Worm (Caenorhabditis elegans) whole organism, L4 larva: ENCODE data around the gene arrd-24.

ENCODE experiments used
- F44E2.7 ChIP-seq: fragments of 200-800 bp; sonication (Bioruptor generic); IDR thresholded peaks from 2 replicates; pipeline ENCODE4 v2.1.2; 2022; ENCODE audit warnings: missing genetic modification characterization, missing compliant biosample characterization
- R02D3.7 ChIP-seq: fragments of 150-350 bp; sonication (generic microtip); optimal IDR thresholded peaks from 3 replicates; lab custom pipeline; 2014; ENCODE audit warnings: missing biosample characterization, missing genetic modification characterization
- Y48G9A.11 ChIP-seq: fragments of 200-800 bp; sonication (Bioruptor generic); IDR thresholded peaks from 2 replicates; pipeline ENCODE4 v1.3.6; 2022; ENCODE audit warnings: missing genetic modification reagents, missing genetic modification characterization, missing compliant biosample characterization
- Y75B8A.6 ChIP-seq: fragments of 200-800 bp; sonication (Bioruptor generic); IDR thresholded peaks from 2 replicates; pipeline ENCODE4 v1.3.6; 2022; ENCODE audit warnings: missing genetic modification reagents, missing genetic modification characterization, missing compliant biosample characterization
- aha-1 ChIP-seq: fragments of 150-350 bp; peaks from one replicate; lab custom pipeline; 2014; ENCODE audit warnings: missing biosample characterization, missing genetic modification characterization
- arid-1 ChIP-seq: fragments of 200-800 bp; sonication (Bioruptor generic); conservative IDR thresholded peaks from 2 replicates; pipeline ENCODE4 v1.3.6; 2022; ENCODE audit warnings: missing genetic modification reagents, missing genetic modification characterization, missing compliant biosample characterization
- attf-4 ChIP-seq: sonication (generic microtip); optimal IDR thresholded peaks from 3 replicates; lab custom pipeline; 2017; ENCODE audit warnings: missing biosample characterization, missing genetic modification characterization
- ceh-28 ChIP-seq: fragments of 150-350 bp; optimal IDR thresholded peaks from 2 replicates; lab custom pipeline; 2014; ENCODE audit warnings: missing biosample characterization, missing genetic modification reagents, missing genetic modification characterization
- ceh-62 ChIP-seq: sonication (generic microtip); optimal IDR thresholded peaks from 2 replicates; lab custom pipeline; 2017; ENCODE audit warnings: missing biosample characterization, missing genetic modification characterization
- ces-1 ChIP-seq: fragments of 150-350 bp; sonication (generic microtip); optimal IDR thresholded peaks from 4 replicates; lab custom pipeline; 2014; ENCODE audit warnings: missing biosample characterization, missing genetic modification reagents, missing genetic modification characterization
- daf-16 ChIP-seq, 3 experiments: sonication (generic microtip); optimal IDR thresholded peaks; 2 replicates each; lab custom pipeline; 2016 to 2017; ENCODE audit warnings: missing genetic modification characterization in 3 of 3, missing genetic modification reagents in 3 of 3, mild to moderate bottlenecking in 2 of 3, missing compliant biosample characterization in 2 of 3, missing biosample characterization in 1 of 3, moderate library complexity in 1 of 3
- daf-8 ChIP-seq: fragments of 200-800 bp; sonication (Bioruptor generic); IDR thresholded peaks from 2 replicates; pipeline ENCODE4 v1.3.6; 2022; ENCODE audit warnings: missing genetic modification characterization, missing compliant biosample characterization
- dmd-6 ChIP-seq: fragments of 200-800 bp; sonication (Bioruptor generic); IDR thresholded peaks from 2 replicates; pipeline ENCODE4 v1.3.6; 2022; ENCODE audit warnings: missing genetic modification reagents, missing genetic modification characterization, missing compliant biosample characterization
- duxl-1 ChIP-seq: sonication (generic microtip); optimal IDR thresholded peaks from 2 replicates; lab custom pipeline; 2016; ENCODE audit warnings: mild to moderate bottlenecking, missing genetic modification characterization, moderate library complexity, missing compliant biosample characterization; ENCODE audit not compliant: poor library complexity
- egl-43 ChIP-seq: fragments of 200-800 bp; sonication (Bioruptor generic); IDR thresholded peaks from 2 replicates; pipeline ENCODE4 v1.3.6; 2022; ENCODE audit warnings: missing genetic modification reagents, missing genetic modification characterization, missing compliant biosample characterization
- fos-1 ChIP-seq: fragments of 150-350 bp; optimal IDR thresholded peaks from 2 replicates; lab custom pipeline; 2014; ENCODE audit warnings: missing biosample characterization, missing genetic modification characterization
- hlh-30 ChIP-seq: sonication (generic microtip); optimal IDR thresholded peaks from 2 replicates; lab custom pipeline; 2017; ENCODE audit warnings: antibody characterized with exemption, mild to moderate bottlenecking, missing genetic modification characterization, missing compliant biosample characterization; ENCODE audit not compliant: insufficient read depth
- hmg-1.1 ChIP-seq: fragments of 200-800 bp; sonication (Bioruptor generic); IDR thresholded peaks from 2 replicates; pipeline ENCODE4 v1.3.6; 2022; ENCODE audit warnings: missing genetic modification reagents, missing genetic modification characterization, missing compliant biosample characterization
- jun-1 ChIP-seq: fragments of 150-350 bp; optimal IDR thresholded peaks from 2 replicates; lab custom pipeline; 2014; ENCODE audit warnings: missing biosample characterization, missing genetic modification reagents, missing genetic modification characterization
- lin-1 ChIP-seq: fragments of 200-800 bp; sonication (Bioruptor generic); IDR thresholded peaks from 2 replicates; pipeline ENCODE4 v1.3.6; 2022; ENCODE audit warnings: missing genetic modification reagents, missing genetic modification characterization, missing compliant biosample characterization
- lin-15B ChIP-seq: fragments of 150-350 bp; sonication (generic microtip); optimal IDR thresholded peaks from 3 replicates; lab custom pipeline; 2014; ENCODE audit warnings: missing biosample characterization, missing genetic modification characterization
- lin-29 ChIP-seq: fragments of 200-800 bp; sonication (Bioruptor generic); IDR thresholded peaks from 2 replicates; pipeline ENCODE4 v1.3.6; 2022; ENCODE audit warnings: missing genetic modification reagents, missing genetic modification characterization, missing compliant biosample characterization
- lin-38 ChIP-seq: fragments of 200-800 bp; sonication (Bioruptor generic); IDR thresholded peaks from 2 replicates; pipeline ENCODE4 v1.3.6; 2022; ENCODE audit warnings: missing genetic modification reagents, missing genetic modification characterization, missing compliant biosample characterization
- lir-3 ChIP-seq: sonication (generic microtip); optimal IDR thresholded peaks from 2 replicates; lab custom pipeline; 2016; ENCODE audit warnings: mild to moderate bottlenecking, missing genetic modification characterization, missing compliant biosample characterization
- madf-5 ChIP-seq, 2 experiments: fragments of 200-800 bp; sonication (Bioruptor generic); IDR thresholded peaks; 2 replicates each; pipeline ENCODE4 v1.3.6; 2022; ENCODE audit warnings: missing compliant biosample characterization in 2 of 2, missing genetic modification characterization in 2 of 2
- madf-9 ChIP-seq: fragments of 200-800 bp; sonication (Bioruptor generic); conservative IDR thresholded peaks from 2 replicates; pipeline ENCODE4 v1.3.6; 2022; ENCODE audit warnings: missing genetic modification reagents, missing genetic modification characterization, missing compliant biosample characterization
- mdl-1 ChIP-seq, 2 experiments: fragments of 150-350 bp in 1 of 2; sonication (generic microtip) in 1 of 2; optimal IDR thresholded peaks; 2 replicates each; lab custom pipeline; 2014 to 2017; ENCODE audit warnings: missing biosample characterization in 2 of 2, missing genetic modification characterization in 2 of 2
- mdt-29 ChIP-seq: fragments of 200-800 bp; sonication (Bioruptor generic); IDR thresholded peaks from 2 replicates; pipeline ENCODE4 v1.3.6; 2022; ENCODE audit warnings: missing genetic modification reagents, missing genetic modification characterization, missing compliant biosample characterization
- mep-1 ChIP-seq: fragments of 150-350 bp; sonication (generic microtip); optimal IDR thresholded peaks from 3 replicates; lab custom pipeline; 2014; ENCODE audit warnings: missing biosample characterization, missing genetic modification characterization
- mes-2 ChIP-seq: sonication (generic microtip); optimal IDR thresholded peaks from 2 replicates; lab custom pipeline; 2016; ENCODE audit warnings: missing genotype, mild to moderate bottlenecking, missing genetic modification characterization, missing compliant biosample characterization; ENCODE audit not compliant: poor library complexity, severe bottlenecking
- mxl-3 ChIP-seq: fragments of 200-800 bp; sonication (Bioruptor generic); optimal IDR thresholded peaks from 2 replicates; lab custom pipeline; 2018; ENCODE audit warnings: mild to moderate bottlenecking, missing genetic modification characterization, missing compliant biosample characterization
- nhr-10 ChIP-seq: fragments of 150-350 bp; optimal IDR thresholded peaks from 2 replicates; lab custom pipeline; 2014; ENCODE audit warnings: missing biosample characterization, missing genetic modification characterization
- nhr-102 ChIP-seq: sonication (generic microtip); optimal IDR thresholded peaks from 2 replicates; lab custom pipeline; 2016; ENCODE audit warnings: mild to moderate bottlenecking, missing genetic modification characterization, moderate library complexity, missing compliant biosample characterization
- nhr-11 ChIP-seq: fragments of 150-350 bp; optimal IDR thresholded peaks from 2 replicates; lab custom pipeline; 2014; ENCODE audit warnings: missing biosample characterization, missing genetic modification characterization
- nhr-237 ChIP-seq: sonication (generic microtip); optimal IDR thresholded peaks from 2 replicates; lab custom pipeline; 2017; ENCODE audit warnings: missing biosample characterization, missing genetic modification characterization
- nhr-25 ChIP-seq: sonication (generic microtip); optimal IDR thresholded peaks from 2 replicates; lab custom pipeline; 2017; ENCODE audit warnings: missing genetic modification characterization, mild to moderate bottlenecking, missing compliant biosample characterization, antibody characterized with exemption, moderate library complexity, borderline replicate concordance; ENCODE audit not compliant: insufficient read depth
- nhr-28 ChIP-seq: fragments of 150-350 bp; optimal IDR thresholded peaks from 2 replicates; lab custom pipeline; 2014; ENCODE audit warnings: missing biosample characterization, missing genetic modification characterization
- nhr-41 ChIP-seq: fragments of 200-800 bp; sonication (Bioruptor generic); IDR thresholded peaks from 2 replicates; pipeline ENCODE4 v1.3.6; 2022; ENCODE audit warnings: missing genetic modification reagents, missing genetic modification characterization, missing compliant biosample characterization
- nhr-6 ChIP-seq: fragments of 150-350 bp; optimal IDR thresholded peaks from 2 replicates; lab custom pipeline; 2014; ENCODE audit warnings: missing biosample characterization, missing genetic modification characterization
- saeg-2 ChIP-seq: fragments of 200-800 bp; sonication (Bioruptor generic); IDR thresholded peaks from 2 replicates; pipeline ENCODE4 v1.3.6; 2022; ENCODE audit warnings: missing genetic modification reagents, missing genetic modification characterization, missing compliant biosample characterization
- snpc-1.2 ChIP-seq: fragments of 200-800 bp; sonication (Bioruptor generic); IDR thresholded peaks from 2 replicates; pipeline ENCODE4 v1.3.6; 2022; ENCODE audit warnings: missing genetic modification reagents, missing genetic modification characterization, missing compliant biosample characterization
- spr-3 ChIP-seq: fragments of 200-800 bp; sonication (Bioruptor generic); optimal IDR thresholded peaks from 2 replicates; lab custom pipeline; 2018; ENCODE audit warnings: mild to moderate bottlenecking, missing genetic modification characterization, missing compliant biosample characterization
- tag-97 ChIP-seq: fragments of 200-800 bp; sonication (Bioruptor generic); IDR thresholded peaks from 2 replicates; pipeline ENCODE4 v1.3.6; 2022; ENCODE audit warnings: missing genetic modification characterization, missing compliant biosample characterization
- tra-1 ChIP-seq: fragments of 200-800 bp; sonication (Bioruptor generic); IDR thresholded peaks from 2 replicates; pipeline ENCODE4 v1.3.6; 2022; ENCODE audit warnings: missing genetic modification reagents, missing genetic modification characterization, missing compliant biosample characterization
- unc-130 ChIP-seq: sonication (generic microtip); optimal IDR thresholded peaks from 2 replicates; lab custom pipeline; 2016; ENCODE audit warnings: missing genetic modification reagents, missing genetic modification characterization, missing compliant biosample characterization
- unc-62 ChIP-seq, 3 experiments: fragments of 150-350 bp in 1 of 3; sonication (generic microtip); optimal IDR thresholded peaks in 2 of 3; peaks in 1 of 3; 1 replicate in 1 of 3; 2 replicates in 2 of 3; lab custom pipeline; 2014 to 2017; ENCODE audit warnings: missing biosample characterization in 3 of 3, missing genetic modification characterization in 3 of 3, missing genetic modification reagents in 3 of 3, missing genotype in 1 of 3
- zag-1 ChIP-seq: fragments of 150-350 bp; optimal IDR thresholded peaks from 2 replicates; lab custom pipeline; 2014; ENCODE audit warnings: missing biosample characterization, missing genetic modification characterization
- zfp-3 ChIP-seq: fragments of 200-800 bp; sonication (Bioruptor generic); conservative IDR thresholded peaks from 2 replicates; pipeline ENCODE4 v1.3.6; 2022; ENCODE audit warnings: missing genetic modification reagents, missing genetic modification characterization, missing compliant biosample characterization
- zip-11 ChIP-seq: fragments of 200-800 bp; sonication (Bioruptor generic); IDR thresholded peaks from 2 replicates; pipeline ENCODE4 v1.3.6; 2022; ENCODE audit warnings: missing genetic modification characterization, missing compliant biosample characterization
- ztf-7 ChIP-seq: fragments of 150-350 bp; optimal IDR thresholded peaks from 2 replicates; lab custom pipeline; 2014; ENCODE audit warnings: missing biosample characterization, missing genetic modification characterization

Gene arrd-24

ce11 chrX:13974448-13975071 is 5.8 kb downstream of the arrd-24 start (continued):
- TF ChIP-seq F44E2.7 = no peak
- TF ChIP-seq madf-9 (GFP tag; lab: Robert Waterston, UW) = no peak
- TF ChIP-seq zag-1 (tag; lab: Kevin White, UChicago) = no peak
- no peak for TF ChIP-seq tag-97 (GFP tag; lab: Robert Waterston, UW)
- no peak for TF ChIP-seq R02D3.7 (tag; lab: Kevin White, UChicago)
- no peak for TF ChIP-seq zip-11 (GFP tag; lab: Robert Waterston, UW)
- TF ChIP-seq duxl-1 (tag; lab: Kevin White, UChicago) = no peak
- TF ChIP-seq aha-1 (tag; lab: Kevin White, UChicago) = no peak
- no peak for TF ChIP-seq fos-1
- no peak for TF ChIP-seq snpc-1.2 (GFP tag; lab: Robert Waterston, UW)
- no peak for TF ChIP-seq ces-1 (GFP tag; lab: Kevin White, UChicago)
- TF ChIP-seq lin-15B (tag; lab: Kevin White, UChicago) = no peak
- TF ChIP-seq ceh-28 = no peak
- no peak for TF ChIP-seq unc-130 (GFP tag; lab: Kevin White, UChicago)
- TF ChIP-seq lin-1 (GFP tag; lab: Robert Waterston, UW) = no peak
- no peak for TF ChIP-seq daf-8
- peak in 1 of 2 experiments; percentile 95 for TF ChIP-seq unc-62 (GFP tag; optimal IDR thresholded peaks at IDR 0.05 in 1 of 2; lab: Kevin White, UChicago)
- TF ChIP-seq unc-62 (tag; optimal IDR thresholded peaks at IDR 0.05; lab: Kevin White, UChicago) = no peak
- no peak for TF ChIP-seq lin-29 (GFP tag; lab: Robert Waterston, UW)
- peak; percentile 58 for TF ChIP-seq dmd-6
- TF ChIP-seq nhr-28 (tag; lab: Kevin White, UChicago) = peak; percentile 99
- TF ChIP-seq jun-1 = no peak
- TF ChIP-seq ceh-62 = no peak
- no peak for TF ChIP-seq daf-16 (GFP tag; optimal IDR thresholded peaks at IDR 0.05; lab: Kevin White, UChicago)
- peak; percentile 45 for TF ChIP-seq daf-16 (tag; optimal IDR thresholded peaks at IDR 0.05; lab: Kevin White, UChicago)
- no peak for TF ChIP-seq arid-1 (GFP tag; lab: Robert Waterston, UW)
- TF ChIP-seq saeg-2 (GFP tag; lab: Robert Waterston, UW) = 0 out of 2 replicates have a peak, but pooled peaks have one; percentile 41
- TF ChIP-seq mes-2 (tag; lab: Kevin White, UChicago) = no peak
- TF ChIP-seq tra-1 (GFP tag; lab: Robert Waterston, UW) = peak; percentile 33; the same call in 1 of the 2 replicates
- TF ChIP-seq nhr-237 (tag; lab: Kevin White, UChicago) = no peak
- peak; percentile 19 for TF ChIP-seq nhr-25 (tag; lab: Kevin White, UChicago)
- TF ChIP-seq lin-38 = no peak
- peak; percentile 37 for TF ChIP-seq hlh-30 (tag; lab: Kevin White, UChicago)
- no peak for TF ChIP-seq nhr-41 (GFP tag; lab: Robert Waterston, UW)
- TF ChIP-seq zfp-3 = no peak
- TF ChIP-seq egl-43 (GFP tag; lab: Robert Waterston, UW) = no peak
- TF ChIP-seq mxl-3 = peak; percentile 32
- TF ChIP-seq Y75B8A.6 (GFP tag; lab: Robert Waterston, UW) = no peak
- TF ChIP-seq mep-1 = peak; percentile 19
- no peak for TF ChIP-seq attf-4 (tag; lab: Kevin White, UChicago)
- no peak for TF ChIP-seq mdl-1 (tag; optimal IDR thresholded peaks at IDR 0.05; lab: Kevin White, UChicago)
- TF ChIP-seq nhr-6 (tag; lab: Kevin White, UChicago) = no peak
- no peak for TF ChIP-seq spr-3
- TF ChIP-seq ztf-7 (tag; lab: Kevin White, UChicago) = peak; percentile 19
- no peak for TF ChIP-seq nhr-102 (tag; lab: Kevin White, UChicago)
- TF ChIP-seq lir-3 = no peak
- no peak for TF ChIP-seq nhr-10
- no peak for TF ChIP-seq Y48G9A.11 (GFP tag; lab: Robert Waterston, UW)
- no peak for TF ChIP-seq mdt-29
- no peak for TF ChIP-seq madf-5 (GFP tag; IDR thresholded peaks at IDR 0.05; lab: Robert Waterston, UW)
- no peak for TF ChIP-seq hmg-1.1 (GFP tag; lab: Robert Waterston, UW)
- TF ChIP-seq nhr-11 (tag; lab: Kevin White, UChicago) = no peak
